Fruit fly (Drosophila melanogaster) whole organism, embryonic: ENCODE results near the gene CG9616.
A peak's percentile ranks its signal among the peaks of the same experiment; 100 is the strongest.

Experiments used
- Abd-B ChIP-seq: fragments of 200-800 bp; sonication (Bioruptor generic); optimal IDR thresholded peaks from 2 replicates; lab custom pipeline; 2018; ENCODE audit warnings: missing biosample characterization, mild to moderate bottlenecking, missing genetic modification characterization, moderate library complexity
- CG10462 ChIP-seq: fragments of 200-800 bp; sonication (Bioruptor generic); optimal IDR thresholded peaks from 2 replicates; lab custom pipeline; 2016; ENCODE audit warnings: missing biosample characterization, missing genetic modification characterization
- CG10565 ChIP-seq: fragments of 200-800 bp; sonication (Bioruptor generic); optimal IDR thresholded peaks from 3 replicates; lab custom pipeline; 2016; ENCODE audit warnings: missing biosample characterization, mild to moderate bottlenecking, missing genetic modification characterization
- CG11247 ChIP-seq: fragments of 200-800 bp; sonication (Bioruptor generic); IDR thresholded peaks from 2 replicates; pipeline ENCODE4 v1.3.6; 2022; ENCODE audit warnings: missing biosample characterization, missing genetic modification characterization
- CG11560 ChIP-seq: fragments of 200-800 bp; sonication (Bioruptor generic); IDR thresholded peaks from 3 replicates; pipeline ENCODE4 v1.3.6; 2022; ENCODE audit warnings: missing biosample characterization, missing genetic modification characterization
- CG11696 ChIP-seq: fragments of 200-800 bp; sonication (Bioruptor generic); IDR thresholded peaks from 2 replicates; pipeline ENCODE4 v1.3.6; 2022; ENCODE audit warnings: missing biosample characterization, missing genetic modification characterization
- CG12071 ChIP-seq: fragments of 200-800 bp; sonication (Bioruptor generic); optimal IDR thresholded peaks from 3 replicates; lab custom pipeline; 2018; ENCODE audit warnings: missing biosample characterization, mild to moderate bottlenecking, missing genetic modification characterization
- CG12219 ChIP-seq: fragments of 200-800 bp; sonication (Bioruptor generic); optimal IDR thresholded peaks from 3 replicates; lab custom pipeline; 2018; ENCODE audit warnings: missing biosample characterization, mild to moderate bottlenecking, missing genetic modification characterization
- CG12236 ChIP-seq: fragments of 200-800 bp; sonication (Bioruptor generic); optimal IDR thresholded peaks from 2 replicates; lab custom pipeline; 2016; ENCODE audit warnings: missing biosample characterization, missing genetic modification characterization
- CG12299 ChIP-seq: fragments of 200-800 bp; sonication (Bioruptor generic); optimal IDR thresholded peaks from 2 replicates; lab custom pipeline; 2018; ENCODE audit warnings: missing biosample characterization, mild to moderate bottlenecking, missing genetic modification characterization
- CG14014 ChIP-seq: fragments of 200-800 bp; sonication (Bioruptor generic); IDR thresholded peaks from 2 replicates; pipeline ENCODE4 v1.3.6; 2022; ENCODE audit warnings: missing biosample characterization, missing genetic modification characterization
- CG17186 ChIP-seq: fragments of 200-800 bp; sonication (Bioruptor generic); optimal IDR thresholded peaks from 3 replicates; lab custom pipeline; 2017; ENCODE audit warnings: missing biosample characterization, missing genetic modification reagents, missing genetic modification characterization
- CG18011 ChIP-seq: fragments of 200-800 bp; sonication (Bioruptor generic); optimal IDR thresholded peaks from 2 replicates; lab custom pipeline; 2017; ENCODE audit warnings: missing biosample characterization, missing genetic modification characterization, mild to moderate bottlenecking, moderate library complexity, missing genotype
- CG3281 ChIP-seq: fragments of 200-800 bp; sonication (Bioruptor generic); optimal IDR thresholded peaks from 3 replicates; lab custom pipeline; 2017; ENCODE audit warnings: missing biosample characterization, mild to moderate bottlenecking, missing genetic modification characterization
- CG4282 ChIP-seq: fragments of 200-800 bp; sonication (Bioruptor generic); optimal IDR thresholded peaks from 2 replicates; lab custom pipeline; 2016; ENCODE audit warnings: missing biosample characterization, missing genetic modification characterization
- CG4404 ChIP-seq: fragments of 200-800 bp; sonication (Bioruptor generic); IDR thresholded peaks from 2 replicates; pipeline ENCODE4 v1.3.6; 2022; ENCODE audit warnings: missing biosample characterization, missing genetic modification characterization
- CG4820 ChIP-seq: fragments of 200-800 bp; sonication (Bioruptor generic); optimal IDR thresholded peaks from 3 replicates; lab custom pipeline; 2016; ENCODE audit warnings: missing biosample characterization, missing genetic modification characterization
- CG5180 ChIP-seq: fragments of 200-800 bp; sonication (Bioruptor generic); optimal IDR thresholded peaks from 3 replicates; lab custom pipeline; 2017; ENCODE audit warnings: missing biosample characterization, missing genetic modification characterization, mild to moderate bottlenecking, moderate library complexity, missing genetic modification reagents
- CG5953 ChIP-seq: fragments of 200-800 bp; sonication (Bioruptor generic); IDR thresholded peaks from 2 replicates; pipeline ENCODE4 v1.3.6; 2022; ENCODE audit warnings: missing biosample characterization, missing genetic modification characterization
- CG6254 ChIP-seq: fragments of 200-800 bp; sonication (Bioruptor generic); optimal IDR thresholded peaks from 3 replicates; lab custom pipeline; 2017; ENCODE audit warnings: mild to moderate bottlenecking, missing biosample characterization, missing genetic modification reagents, missing genetic modification characterization
- CG7839 ChIP-seq: fragments of 200-800 bp; sonication (Bioruptor generic); optimal IDR thresholded peaks from 3 replicates; lab custom pipeline; 2018; ENCODE audit warnings: missing biosample characterization, mild to moderate bottlenecking, missing genetic modification characterization, moderate library complexity
- CG8924 ChIP-seq: fragments of 200-800 bp; optimal IDR thresholded peaks from 3 replicates; lab custom pipeline; 2019; ENCODE audit warnings: missing biosample characterization, mild to moderate bottlenecking, missing genetic modification characterization, moderate library complexity
- CG9797 ChIP-seq: fragments of 200-800 bp; sonication (Bioruptor generic); optimal IDR thresholded peaks from 3 replicates; lab custom pipeline; 2018; ENCODE audit warnings: missing biosample characterization, mild to moderate bottlenecking, missing genetic modification characterization
- D19A ChIP-seq: fragments of 200-800 bp; optimal IDR thresholded peaks from 3 replicates; lab custom pipeline; 2019; ENCODE audit warnings: missing biosample characterization, mild to moderate bottlenecking, missing genetic modification characterization, moderate library complexity
- Fer2 ChIP-seq: fragments of 200-800 bp; sonication (Bioruptor generic); optimal IDR thresholded peaks from 2 replicates; lab custom pipeline; 2018; ENCODE audit warnings: missing biosample characterization, mild to moderate bottlenecking, missing genetic modification characterization, moderate library complexity
- HLH54F ChIP-seq: fragments of 200-800 bp; sonication (Bioruptor generic); optimal IDR thresholded peaks from 3 replicates; lab custom pipeline; 2016; ENCODE audit warnings: missing biosample characterization, missing genetic modification characterization
- Jarid2 ChIP-seq: fragments of 200-800 bp; sonication (Bioruptor generic); optimal IDR thresholded peaks from 3 replicates; lab custom pipeline; 2017; ENCODE audit warnings: mild to moderate bottlenecking, missing biosample characterization, missing genetic modification reagents, missing genetic modification characterization
- Kr ChIP-seq: fragments of 200-800 bp; sonication (Bioruptor generic); optimal IDR thresholded peaks from 2 replicates; lab custom pipeline; 2017; ENCODE audit warnings: missing biosample characterization, mild to moderate bottlenecking, missing genetic modification characterization
- Meics ChIP-seq: fragments of 200-800 bp; sonication (Bioruptor generic); optimal IDR thresholded peaks from 2 replicates; lab custom pipeline; 2017; ENCODE audit warnings: missing biosample characterization, mild to moderate bottlenecking, missing genetic modification characterization
- NC2α ChIP-seq: fragments of 200-800 bp; sonication (Bioruptor generic); optimal IDR thresholded peaks from 2 replicates; lab custom pipeline; 2016; ENCODE audit warnings: missing biosample characterization, missing genetic modification characterization
- Rx ChIP-seq: fragments of 200-800 bp; sonication (Bioruptor generic); IDR thresholded peaks from 2 replicates; pipeline ENCODE4 v1.3.6; 2022; ENCODE audit warnings: missing biosample characterization, missing genetic modification characterization
- Vsx1 ChIP-seq: fragments of 200-800 bp; sonication (Bioruptor generic); optimal IDR thresholded peaks from 2 replicates; lab custom pipeline; 2017; ENCODE audit warnings: missing biosample characterization, mild to moderate bottlenecking, missing genetic modification characterization, missing genetic modification reagents
- bcd ChIP-seq: fragments of 200-800 bp; sonication (Bioruptor generic); optimal IDR thresholded peaks from 2 replicates; lab custom pipeline; 2017; ENCODE audit warnings: missing biosample characterization, mild to moderate bottlenecking, missing genetic modification characterization
- bigmax ChIP-seq: fragments of 200-800 bp; sonication (Bioruptor generic); optimal IDR thresholded peaks from 2 replicates; lab custom pipeline; 2018; ENCODE audit warnings: missing biosample characterization, mild to moderate bottlenecking, missing genetic modification characterization
- croc ChIP-seq: fragments of 200-800 bp; sonication (Bioruptor generic); conservative IDR thresholded peaks from 3 replicates; pipeline ENCODE4 v1.3.6; 2022; ENCODE audit warnings: missing biosample characterization, missing genetic modification characterization
- danr ChIP-seq: fragments of 200-800 bp; sonication (Bioruptor generic); IDR thresholded peaks from 2 replicates; pipeline ENCODE4 v1.3.6; 2022; ENCODE audit warnings: missing biosample characterization, missing genetic modification characterization
- dimm ChIP-seq: fragments of 200-800 bp; sonication (Bioruptor generic); IDR thresholded peaks from 2 replicates; pipeline ENCODE4 v1.3.6; 2022; ENCODE audit warnings: missing biosample characterization, missing genetic modification characterization
- fd64A ChIP-seq: fragments of 200-800 bp; sonication (Bioruptor generic); optimal IDR thresholded peaks from 3 replicates; lab custom pipeline; 2018; ENCODE audit warnings: missing biosample characterization, mild to moderate bottlenecking, missing genetic modification characterization
- fd96Cb ChIP-seq: fragments of 200-800 bp; sonication (Bioruptor generic); optimal IDR thresholded peaks from 2 replicates; lab custom pipeline; 2018; ENCODE audit warnings: missing biosample characterization, mild to moderate bottlenecking, missing genetic modification characterization, moderate library complexity
- ind ChIP-seq: fragments of 200-800 bp; sonication (Bioruptor generic); optimal IDR thresholded peaks from 3 replicates; lab custom pipeline; 2016; ENCODE audit warnings: missing biosample characterization, missing genetic modification characterization
- insv ChIP-seq, 2 experiments: fragments of 200-800 bp; sonication (Bioruptor generic); optimal IDR thresholded peaks; 3 replicates each; lab custom pipeline; 2016 to 2018; ENCODE audit warnings: missing biosample characterization in 2 of 2, missing genetic modification characterization in 2 of 2
- jing ChIP-seq: fragments of 200-800 bp; sonication (Bioruptor generic); optimal IDR thresholded peaks from 2 replicates; lab custom pipeline; 2018; ENCODE audit warnings: missing biosample characterization, mild to moderate bottlenecking, missing genetic modification characterization
- kni ChIP-seq: fragments of 200-800 bp; sonication (Bioruptor generic); optimal IDR thresholded peaks from 3 replicates; lab custom pipeline; 2017; ENCODE audit warnings: mild to moderate bottlenecking, missing biosample characterization, missing genetic modification reagents, missing genetic modification characterization
- lbe ChIP-seq: fragments of 200-800 bp; sonication (Bioruptor generic); optimal IDR thresholded peaks from 2 replicates; lab custom pipeline; 2016; ENCODE audit warnings: missing biosample characterization, mild to moderate bottlenecking, missing genetic modification characterization
- lilli ChIP-seq: fragments of 200-800 bp; sonication (Bioruptor generic); optimal IDR thresholded peaks from 3 replicates; lab custom pipeline; 2016; ENCODE audit warnings: missing biosample characterization, missing genetic modification characterization
- pros ChIP-seq: fragments of 200-800 bp; sonication (Bioruptor generic); optimal IDR thresholded peaks from 3 replicates; lab custom pipeline; 2019; ENCODE audit warnings: missing biosample characterization, mild to moderate bottlenecking, missing genetic modification characterization, moderate library complexity
- sr ChIP-seq: fragments of 200-800 bp; sonication (Bioruptor generic); IDR thresholded peaks from 3 replicates; pipeline ENCODE4 v1.3.6; 2022; ENCODE audit warnings: missing biosample characterization, missing genetic modification characterization
- ssp ChIP-seq: fragments of 200-800 bp; sonication (Bioruptor generic); IDR thresholded peaks from 2 replicates; pipeline ENCODE4 v1.3.6; 2022; ENCODE audit warnings: missing biosample characterization, missing genetic modification characterization
- trh ChIP-seq: fragments of 200-800 bp; sonication (Bioruptor generic); optimal IDR thresholded peaks from 2 replicates; lab custom pipeline; 2016; ENCODE audit warnings: missing biosample characterization, missing genetic modification characterization
- ttk ChIP-seq: fragments of 200-800 bp; sonication (Bioruptor generic); IDR thresholded peaks from 2 replicates; pipeline ENCODE4 v2.1.2; 2022; ENCODE audit warnings: missing biosample characterization, missing genetic modification characterization

The CG9616 gene

dm6 chr3R:14283754-14284421 lies 38.6 kb upstream of the CG9616 start:
- peak; percentile 24 for TF ChIP-seq pros (GFP tag; lab: Kevin White, UChicago)
- TF ChIP-seq CG10462 (GFP tag; lab: Kevin White, UChicago): peak; percentile 97
- TF ChIP-seq CG4820 (GFP tag; lab: Kevin White, UChicago): peak; percentile 97
- TF ChIP-seq ttk: no peak
- TF ChIP-seq NC2α (GFP tag; lab: Kevin White, UChicago): peak; percentile 90
- peak; percentile 94 for TF ChIP-seq lbe
- peak; percentile 94 for TF ChIP-seq CG17186 (GFP tag; lab: Kevin White, UChicago)
- TF ChIP-seq trh (GFP tag; lab: Kevin White, UChicago): peak; percentile 98
- peak; percentile 98 for TF ChIP-seq lilli (GFP tag; lab: Kevin White, UChicago)
- TF ChIP-seq jing (GFP tag; lab: Kevin White, UChicago): peak; percentile 98
- TF ChIP-seq fd64A (GFP tag; lab: Kevin White, UChicago): peak; percentile 90
- peak; percentile 26 for TF ChIP-seq CG9797 (GFP tag; lab: Kevin White, UChicago)
- TF ChIP-seq ind (GFP tag; lab: Kevin White, UChicago): peak; percentile 98
- TF ChIP-seq bcd (GFP tag; lab: Kevin White, UChicago): peak; percentile 99
- peak; percentile 90 for TF ChIP-seq CG18011 (GFP tag; lab: Kevin White, UChicago)
- peak; percentile 98 for TF ChIP-seq CG12299 (tag; lab: Kevin White, UChicago)
- TF ChIP-seq sr: no peak
- TF ChIP-seq Vsx1 (GFP tag; lab: Kevin White, UChicago): peak; percentile 98
- peak; percentile 69 for TF ChIP-seq bigmax (GFP tag; lab: Kevin White, UChicago)
- TF ChIP-seq D19A (tag; lab: Kevin White, UChicago): peak; percentile 96
- no peak for TF ChIP-seq CG11696 (GFP tag; lab: Robert Waterston, UW)
- TF ChIP-seq CG12236 (GFP tag; lab: Kevin White, UChicago): peak; percentile 89
- TF ChIP-seq CG7839 (tag; lab: Kevin White, UChicago): peak; percentile 99
- TF ChIP-seq CG3281 (GFP tag; lab: Kevin White, UChicago): peak; percentile 99
- no peak for TF ChIP-seq Kr
- TF ChIP-seq Meics (GFP tag; lab: Kevin White, UChicago): peak; percentile 99
- TF ChIP-seq CG5953 (GFP tag; lab: Robert Waterston, UW): no peak
- TF ChIP-seq CG4282 (GFP tag; lab: Kevin White, UChicago): peak; percentile 65
- TF ChIP-seq CG4404 (GFP tag; lab: Robert Waterston, UW): no peak
- peak; percentile 99 for TF ChIP-seq Abd-B (GFP tag; lab: Kevin White, UChicago)
- no peak for TF ChIP-seq CG11560 (tag; lab: Robert Waterston, UW)
- no peak for TF ChIP-seq ssp (GFP tag; lab: Robert Waterston, UW)
- TF ChIP-seq Rx: no peak
- TF ChIP-seq CG5180 (GFP tag; lab: Kevin White, UChicago): peak; percentile 91
- TF ChIP-seq CG8924: peak; percentile 99
- TF ChIP-seq insv (GFP tag; optimal IDR thresholded peaks at IDR 0.05; lab: Kevin White, UChicago): peak in 1 of 2 experiments; percentile 72
- peak; percentile 98 for TF ChIP-seq CG12219
- TF ChIP-seq CG14014 (GFP tag; lab: Robert Waterston, UW): no peak
- TF ChIP-seq croc (GFP tag; lab: Robert Waterston, UW): peak; percentile 94
- TF ChIP-seq CG6254 (GFP tag; lab: Kevin White, UChicago): peak; percentile 95
- TF ChIP-seq CG11247 (GFP tag; lab: Robert Waterston, UW): no peak
- peak; percentile 94 for TF ChIP-seq Fer2 (tag; lab: Kevin White, UChicago)
- peak; percentile 94 for TF ChIP-seq Jarid2 (GFP tag; lab: Kevin White, UChicago)
- peak; percentile 95 for TF ChIP-seq HLH54F (GFP tag; lab: Kevin White, UChicago)
- TF ChIP-seq CG10565 (GFP tag; lab: Kevin White, UChicago): peak; percentile 90
- TF ChIP-seq fd96Cb (tag; lab: Kevin White, UChicago): peak; percentile 99
- no peak for TF ChIP-seq dimm (GFP tag; lab: Robert Waterston, UW)
- TF ChIP-seq kni (GFP tag; lab: Kevin White, UChicago): peak; percentile 93
- TF ChIP-seq danr: no peak
- TF ChIP-seq CG12071: peak; percentile 98
